Fruit fly (Drosophila melanogaster) whole organism, prepupa: ENCODE results near the gene PolG1.

ENCODE experiments used
- Blimp-1 ChIP-seq: fragments of 200-800 bp; sonication (Bioruptor generic); optimal IDR thresholded peaks from 3 replicates; lab custom pipeline; 2017; ENCODE audit warnings: missing biosample characterization, missing genetic modification characterization, mild to moderate bottlenecking, moderate library complexity, missing genetic modification reagents
- CG10669 ChIP-seq: fragments of 200-800 bp; sonication (Bioruptor generic); optimal IDR thresholded peaks from 3 replicates; lab custom pipeline; 2018; ENCODE audit warnings: missing biosample characterization, mild to moderate bottlenecking, missing genetic modification characterization, moderate library complexity
- CG11294 ChIP-seq: fragments of 200-800 bp; sonication (Bioruptor generic); IDR thresholded peaks from 2 replicates; pipeline ENCODE4 v1.3.6; 2022; ENCODE audit warnings: missing biosample characterization, missing genetic modification characterization
- CG11762 ChIP-seq: fragments of 200-800 bp; sonication (Bioruptor generic); optimal IDR thresholded peaks from 3 replicates; lab custom pipeline; 2016; ENCODE audit warnings: missing biosample characterization, missing genetic modification characterization; ENCODE audit not compliant: insufficient read depth
- CG11902 ChIP-seq: fragments of 200-800 bp; sonication (Bioruptor generic); optimal IDR thresholded peaks from 3 replicates; lab custom pipeline; 2016; ENCODE audit warnings: missing biosample characterization, missing genetic modification characterization
- CG1621 ChIP-seq: fragments of 200-800 bp; sonication (Bioruptor generic); optimal IDR thresholded peaks from 3 replicates; lab custom pipeline; 2018; ENCODE audit warnings: missing biosample characterization, mild to moderate bottlenecking, missing genetic modification characterization
- CG3032 ChIP-seq: fragments of 200-800 bp; optimal IDR thresholded peaks from 2 replicates; lab custom pipeline; 2019; ENCODE audit warnings: missing biosample characterization, mild to moderate bottlenecking, missing genetic modification characterization, moderate library complexity
- CG31627 ChIP-seq: fragments of 200-800 bp; sonication (Bioruptor generic); optimal IDR thresholded peaks from 3 replicates; lab custom pipeline; 2016; ENCODE audit warnings: missing biosample characterization, missing genetic modification characterization
- CG32006 ChIP-seq: fragments of 200-800 bp; sonication (Bioruptor generic); optimal IDR thresholded peaks from 3 replicates; lab custom pipeline; 2017; ENCODE audit warnings: missing biosample characterization, mild to moderate bottlenecking, missing genetic modification characterization
- CG34406 ChIP-seq: fragments of 200-800 bp; sonication (Bioruptor generic); optimal IDR thresholded peaks from 3 replicates; lab custom pipeline; 2016; ENCODE audit warnings: missing biosample characterization, missing genetic modification characterization
- CG6276 ChIP-seq: fragments of 200-800 bp; sonication (Bioruptor generic); optimal IDR thresholded peaks from 2 replicates; lab custom pipeline; 2017; ENCODE audit warnings: missing biosample characterization, mild to moderate bottlenecking, missing genetic modification characterization
- CG6808 ChIP-seq: fragments of 200-800 bp; sonication (Bioruptor generic); optimal IDR thresholded peaks from 3 replicates; lab custom pipeline; 2017; ENCODE audit warnings: missing biosample characterization, missing genetic modification characterization, mild to moderate bottlenecking, moderate library complexity, missing genetic modification reagents
- CG6854 ChIP-seq: fragments of 200-800 bp; sonication (Bioruptor generic); optimal IDR thresholded peaks from 2 replicates; lab custom pipeline; 2017; ENCODE audit warnings: missing biosample characterization, mild to moderate bottlenecking, missing genetic modification characterization
- CG7368 ChIP-seq: fragments of 200-800 bp; sonication (Bioruptor generic); optimal IDR thresholded peaks from 3 replicates; lab custom pipeline; 2016; ENCODE audit warnings: missing biosample characterization, missing genetic modification characterization
- CG8632 ChIP-seq: fragments of 200-800 bp; sonication (Bioruptor generic); optimal IDR thresholded peaks from 3 replicates; lab custom pipeline; 2016; ENCODE audit warnings: missing biosample characterization, missing genetic modification characterization
- CG9139 ChIP-seq: fragments of 200-800 bp; sonication (Bioruptor generic); optimal IDR thresholded peaks from 3 replicates; lab custom pipeline; 2017; ENCODE audit warnings: missing biosample characterization, mild to moderate bottlenecking, missing genetic modification characterization
- Eip75B ChIP-seq: fragments of 200-800 bp; sonication (Bioruptor generic); optimal IDR thresholded peaks from 3 replicates; lab custom pipeline; 2016; ENCODE audit warnings: missing biosample characterization, missing genetic modification characterization
- Eip78C ChIP-seq: fragments of 200-800 bp; sonication (Bioruptor generic); peaks from one replicate; lab custom pipeline; 2016; ENCODE audit warnings: missing biosample characterization, missing genetic modification characterization
- Eip93F ChIP-seq: fragments of 200-800 bp; sonication (Bioruptor generic); optimal IDR thresholded peaks from 2 replicates; lab custom pipeline; 2016; ENCODE audit warnings: missing biosample characterization, mild to moderate bottlenecking, missing genetic modification characterization
- Ets21C ChIP-seq: fragments of 200-800 bp; sonication (Bioruptor generic); optimal IDR thresholded peaks from 3 replicates; lab custom pipeline; 2016; ENCODE audit warnings: missing biosample characterization, missing genetic modification characterization
- Hr38 ChIP-seq: sonication (Bioruptor generic); optimal IDR thresholded peaks from 2 replicates; lab custom pipeline; 2016; ENCODE audit warnings: missing biosample characterization, missing genetic modification characterization
- Hr39 ChIP-seq: fragments of 200-800 bp; sonication (Bioruptor generic); optimal IDR thresholded peaks from 2 replicates; lab custom pipeline; 2016; ENCODE audit warnings: missing biosample characterization, missing genetic modification characterization
- Hr4 ChIP-seq: fragments of 200-800 bp; sonication (Bioruptor generic); optimal IDR thresholded peaks from 3 replicates; lab custom pipeline; 2016; ENCODE audit warnings: missing biosample characterization, missing genetic modification characterization
- Lpt ChIP-seq: fragments of 200-800 bp; sonication (Bioruptor generic); optimal IDR thresholded peaks from 3 replicates; lab custom pipeline; 2016; ENCODE audit warnings: missing biosample characterization, missing genetic modification characterization
- Smox ChIP-seq: fragments of 200-800 bp; sonication (Bioruptor generic); optimal IDR thresholded peaks from 3 replicates; lab custom pipeline; 2016; ENCODE audit warnings: missing biosample characterization, missing genetic modification characterization
- Sox102F ChIP-seq: fragments of 200-800 bp; sonication (Bioruptor generic); optimal IDR thresholded peaks from 2 replicates; lab custom pipeline; 2016; ENCODE audit warnings: missing biosample characterization, mild to moderate bottlenecking, missing genetic modification characterization
- Sox15 ChIP-seq: fragments of 200-800 bp; sonication (Bioruptor generic); optimal IDR thresholded peaks from 3 replicates; lab custom pipeline; 2016; ENCODE audit warnings: missing biosample characterization, missing genetic modification characterization
- achi ChIP-seq: fragments of 200-800 bp; sonication (Bioruptor generic); optimal IDR thresholded peaks from 3 replicates; lab custom pipeline; 2016; ENCODE audit warnings: missing biosample characterization, missing genetic modification characterization
- cyc ChIP-seq: fragments of 200-800 bp; sonication (Bioruptor generic); optimal IDR thresholded peaks from 3 replicates; lab custom pipeline; 2016; ENCODE audit warnings: missing biosample characterization, missing genetic modification characterization
- dsx ChIP-seq: fragments of 200-800 bp; optimal IDR thresholded peaks from 3 replicates; lab custom pipeline; 2019; ENCODE audit warnings: missing biosample characterization, mild to moderate bottlenecking, missing genetic modification characterization, moderate library complexity; ENCODE audit not compliant: poor library complexity, severe bottlenecking
- eg ChIP-seq: fragments of 200-800 bp; sonication (Bioruptor generic); IDR thresholded peaks from 3 replicates; pipeline ENCODE4 v1.3.6; 2022; ENCODE audit warnings: missing biosample characterization, missing genetic modification characterization
- esn ChIP-seq: fragments of 200-800 bp; sonication (Bioruptor generic); optimal IDR thresholded peaks from 2 replicates; lab custom pipeline; 2016; ENCODE audit warnings: missing biosample characterization, mild to moderate bottlenecking, missing genetic modification characterization, moderate library complexity
- fd85E ChIP-seq: fragments of 200-800 bp; sonication (Bioruptor generic); optimal IDR thresholded peaks from 3 replicates; lab custom pipeline; 2016; ENCODE audit warnings: missing biosample characterization, missing genetic modification characterization
- fkh ChIP-seq: fragments of 200-800 bp; sonication (Bioruptor generic); optimal IDR thresholded peaks from 3 replicates; lab custom pipeline; 2017; ENCODE audit warnings: missing biosample characterization, mild to moderate bottlenecking, missing genetic modification characterization, moderate library complexity
- net ChIP-seq: fragments of 200-800 bp; sonication (Bioruptor generic); optimal IDR thresholded peaks from 3 replicates; lab custom pipeline; 2016; ENCODE audit warnings: missing biosample characterization, missing genetic modification characterization
- pdm3 ChIP-seq: fragments of 200-800 bp; sonication (Bioruptor generic); optimal IDR thresholded peaks from 3 replicates; lab custom pipeline; 2016; ENCODE audit warnings: missing biosample characterization, missing genetic modification characterization
- salr ChIP-seq, 2 experiments: fragments of 200-800 bp; sonication (Bioruptor generic); optimal IDR thresholded peaks; 3 replicates each; lab custom pipeline; 2016 to 2018; ENCODE audit warnings: missing biosample characterization in 2 of 2, missing genetic modification characterization in 2 of 2, mild to moderate bottlenecking in 1 of 2
- ss ChIP-seq, 2 experiments: fragments of 200-800 bp; sonication (Bioruptor generic); optimal IDR thresholded peaks; 2 replicates in 1 of 2; 3 replicates in 1 of 2; lab custom pipeline; 2017 to 2018; ENCODE audit warnings: mild to moderate bottlenecking in 2 of 2, missing biosample characterization in 2 of 2, missing genetic modification characterization in 2 of 2, moderate library complexity in 1 of 2
- svp ChIP-seq: fragments of 200-800 bp; sonication (Bioruptor generic); peaks from one replicate; lab custom pipeline; 2016; ENCODE audit warnings: missing biosample characterization, missing genetic modification characterization
- topi ChIP-seq: fragments of 200-800 bp; sonication (Bioruptor generic); optimal IDR thresholded peaks from 3 replicates; lab custom pipeline; 2016; ENCODE audit warnings: missing biosample characterization, missing genetic modification characterization
- vri ChIP-seq: fragments of 200-800 bp; sonication (Bioruptor generic); optimal IDR thresholded peaks from 3 replicates; lab custom pipeline; 2016; ENCODE audit warnings: missing biosample characterization, mild to moderate bottlenecking, missing genetic modification characterization

The PolG1 gene

dm6 chr2L:13811323-13811722, 16.2 kb downstream of the PolG1 start, which contains the start of the genes Adat1 and CG16865:
Gene Adat1, minus strand, starts transcription at chr2L:13811474.
Gene CG16865, plus strand, starts transcription at chr2L:13811522.
- TF ChIP-seq CG6808 (no peak), fkh (peak; percentile 100)

- TF ChIP-seq esn (GFP tag; lab: Kevin White, UChicago) (peak; percentile 40), fkh (peak; percentile 39), CG6808 (no peak), Eip78C (GFP tag; lab: Kevin White, UChicago) (peak; percentile 64), CG3032 (tag; lab: Kevin White, UChicago) (no peak)
These were observed 19.6 kb downstream of the PolG1 start for dm6 chr2L:13807959-13808358.

dm6 chr2L:13807097-13807496, 20.5 kb downstream of the PolG1 start:
- TF ChIP-seq fkh (peak; percentile 60), CG1621 (no peak), CG31627 (GFP tag; lab: Kevin White, UChicago) (no peak), Eip78C (GFP tag; lab: Kevin White, UChicago) (peak; percentile 42), CG8632 (no peak), CG11294 (no peak), Sox102F (GFP tag; lab: Kevin White, UChicago) (no peak), vri (GFP tag; lab: Kevin White, UChicago) (no peak), topi (GFP tag; lab: Kevin White, UChicago) (peak; percentile 2), CG6854 (GFP tag; lab: Kevin White, UChicago) (no peak), CG7368 (GFP tag; lab: Kevin White, UChicago) (no peak)

dm6 chr2L:13805170-13805569, 22.4 kb downstream of the PolG1 start:
- TF ChIP-seq CG11902 (GFP tag; lab: Kevin White, UChicago) (no peak), CG1621 (no peak), svp (GFP tag; lab: Kevin White, UChicago) (peak; percentile 94)

dm6 chr2L:13804561-13805067, 23.0 kb downstream of the PolG1 start:
- TF ChIP-seq Sox102F (GFP tag; lab: Kevin White, UChicago) (no peak), vri (GFP tag; lab: Kevin White, UChicago) (peak; percentile 6), CG6276 (GFP tag; lab: Kevin White, UChicago) (no peak), fkh (no peak), CG11294 (no peak), dsx (peak; percentile 20), eg (peak; percentile 42; the same call in 1 of the 3 replicates), Eip93F (no peak), Eip78C (GFP tag; lab: Kevin White, UChicago) (peak; percentile 53), CG34406 (no peak), CG32006 (no peak), pdm3 (GFP tag; lab: Kevin White, UChicago) (no peak), CG6854 (GFP tag; lab: Kevin White, UChicago) (no peak), cyc (GFP tag; lab: Kevin White, UChicago) (no peak), CG3032 (tag; lab: Kevin White, UChicago) (no peak), CG6808 (peak; percentile 21), Hr4 (GFP tag; lab: Kevin White, UChicago) (no peak), CG7368 (GFP tag; lab: Kevin White, UChicago) (no peak), Smox (no peak), Hr39 (GFP tag; lab: Kevin White, UChicago) (no peak), CG1621 (peak; percentile 71), CG10669 (GFP tag; lab: Kevin White, UChicago) (peak; percentile 13), CG11902 (GFP tag; lab: Kevin White, UChicago) (no peak), topi (GFP tag; lab: Kevin White, UChicago) (no peak), Ets21C (GFP tag; lab: Kevin White, UChicago) (no peak), Blimp-1 (GFP tag; lab: Kevin White, UChicago) (no peak), Eip75B (GFP tag; lab: Kevin White, UChicago) (no peak), Lpt (GFP tag; lab: Kevin White, UChicago) (peak; percentile 7), achi (peak; percentile 13), fd85E (GFP tag; lab: Kevin White, UChicago) (no peak), Sox15 (GFP tag; lab: Kevin White, UChicago) (no peak), CG9139 (peak; percentile 24), svp (GFP tag; lab: Kevin White, UChicago) (peak; percentile 80), net (GFP tag; lab: Kevin White, UChicago) (no peak), ss (GFP tag; optimal IDR thresholded peaks at IDR 0.05; lab: Kevin White, UChicago) (peak; percentile 44 to 75), CG11762 (GFP tag; lab: Kevin White, UChicago) (no peak), salr (GFP tag; optimal IDR thresholded peaks at IDR 0.05; lab: Kevin White, UChicago) (no peak), Hr38 (GFP tag; lab: Kevin White, UChicago) (no peak)
